Worm (Caenorhabditis elegans) whole organism, young adult: Measurements from ENCODE around the gene K05F6.10.

Source experiments
- B0035.1 ChIP-seq: sonication (generic microtip); optimal IDR thresholded peaks from 2 replicates; lab custom pipeline; 2016; ENCODE audit warnings: missing genetic modification characterization, mild to moderate bottlenecking, missing compliant biosample characterization, missing genotype, missing genetic modification reagents
- C17E4.6 ChIP-seq: fragments of 200-800 bp; sonication (Bioruptor generic); IDR thresholded peaks from 2 replicates; pipeline ENCODE4 v1.3.6; 2022; ENCODE audit warnings: missing genetic modification reagents, missing genetic modification characterization, missing compliant biosample characterization
- F33H1.4 ChIP-seq: fragments of 200-800 bp; sonication (Bioruptor generic); IDR thresholded peaks from 2 replicates; pipeline ENCODE4 v1.3.6; 2022; ENCODE audit warnings: missing genetic modification reagents, missing genetic modification characterization, missing compliant biosample characterization
- K11D2.4 ChIP-seq: fragments of 200-800 bp; sonication (Bioruptor generic); IDR thresholded peaks from 2 replicates; pipeline ENCODE4 v1.3.6; 2022; ENCODE audit warnings: missing genetic modification reagents, missing genetic modification characterization, missing compliant biosample characterization
- T07F8.4 ChIP-seq: sonication (generic microtip); optimal IDR thresholded peaks from 2 replicates; lab custom pipeline; 2016; ENCODE audit warnings: mild to moderate bottlenecking, missing genetic modification characterization, moderate library complexity, missing compliant biosample characterization
- T26A5.8 ChIP-seq: sonication (generic microtip); optimal IDR thresholded peaks from 2 replicates; lab custom pipeline; 2016; ENCODE audit warnings: missing genetic modification characterization, missing compliant biosample characterization
- Y53F4B.3 ChIP-seq: fragments of 200-800 bp; sonication (Bioruptor generic); IDR thresholded peaks from 2 replicates; pipeline ENCODE4 v1.3.6; 2022; ENCODE audit warnings: missing genetic modification reagents, missing genetic modification characterization, missing compliant biosample characterization
- Y53G8AR.9 ChIP-seq: fragments of 200-800 bp; sonication (Bioruptor generic); conservative IDR thresholded peaks from 2 replicates; pipeline ENCODE4 v1.3.6; 2022; ENCODE audit warnings: missing genetic modification reagents, missing genetic modification characterization, missing compliant biosample characterization
- Y56A3A.18 ChIP-seq: fragments of 200-800 bp; sonication (Bioruptor generic); IDR thresholded peaks from 2 replicates; pipeline ENCODE4 v1.3.6; 2022; ENCODE audit warnings: missing genetic modification reagents, missing genetic modification characterization, missing compliant biosample characterization
- Y67H2A.10 ChIP-seq: fragments of 200-800 bp; sonication (Bioruptor generic); conservative IDR thresholded peaks from 2 replicates; pipeline ENCODE4 v1.3.6; 2022; ENCODE audit warnings: missing genetic modification reagents, missing genetic modification characterization, missing compliant biosample characterization
- Y95B8A.8 ChIP-seq: fragments of 200-800 bp; sonication (Bioruptor generic); IDR thresholded peaks from 2 replicates; pipeline ENCODE4 v1.3.6; 2022; ENCODE audit warnings: missing genetic modification reagents, missing genetic modification characterization, missing compliant biosample characterization
- ama-1 ChIP-seq, 3 experiments: fragments of 150-350 bp in 1 of 3; sonication (generic microtip) in 2 of 3; optimal IDR thresholded peaks; 2 replicates each; lab custom pipeline; 2014 to 2018; ENCODE audit warnings: missing biosample characterization in 2 of 3, missing genetic modification characterization in 2 of 3, missing genetic modification reagents in 2 of 3
- bed-1 ChIP-seq: fragments of 200-800 bp; sonication (Bioruptor generic); IDR thresholded peaks from 2 replicates; pipeline ENCODE4 v1.3.6; 2022; ENCODE audit warnings: missing genetic modification reagents, missing genetic modification characterization, missing compliant biosample characterization
- bed-2 ChIP-seq: fragments of 200-800 bp; sonication (Bioruptor generic); IDR thresholded peaks from 2 replicates; pipeline ENCODE4 v1.3.6; 2022; ENCODE audit warnings: missing genetic modification reagents, missing genetic modification characterization, missing compliant biosample characterization
- ceh-100 ChIP-seq: fragments of 200-800 bp; sonication (Bioruptor generic); IDR thresholded peaks from 2 replicates; pipeline ENCODE4 v1.3.6; 2022; ENCODE audit warnings: missing genetic modification reagents, missing genetic modification characterization, missing compliant biosample characterization
- chd-7 ChIP-seq: sonication (generic microtip); optimal IDR thresholded peaks from 2 replicates; lab custom pipeline; 2016; ENCODE audit warnings: mild to moderate bottlenecking, missing genetic modification characterization, moderate library complexity, missing compliant biosample characterization
- dox-1 ChIP-seq: fragments of 200-800 bp; sonication (Bioruptor generic); IDR thresholded peaks from 2 replicates; pipeline ENCODE4 v1.3.6; 2022; ENCODE audit warnings: missing genetic modification reagents, missing genetic modification characterization, missing compliant biosample characterization
- dpl-1 ChIP-seq: fragments of 150-350 bp; optimal IDR thresholded peaks from 2 replicates; lab custom pipeline; 2014; ENCODE audit warnings: missing biosample characterization, missing genetic modification reagents, missing genetic modification characterization
- him-1 ChIP-seq: sonication (generic microtip); optimal IDR thresholded peaks from 2 replicates; lab custom pipeline; 2016; ENCODE audit warnings: missing genotype, missing genetic modification reagents, missing genetic modification characterization, missing compliant biosample characterization
- hlh-26 ChIP-seq: fragments of 200-800 bp; sonication (Bioruptor generic); conservative IDR thresholded peaks from 2 replicates; pipeline ENCODE4 v1.3.6; 2022; ENCODE audit warnings: missing genetic modification reagents, missing genetic modification characterization, missing compliant biosample characterization
- hmg-1.2 ChIP-seq: fragments of 200-800 bp; sonication (Bioruptor generic); IDR thresholded peaks from 2 replicates; pipeline ENCODE4 v1.3.6; 2022; ENCODE audit warnings: missing genetic modification reagents, missing genetic modification characterization, missing compliant biosample characterization
- hsf-1 ChIP-seq: fragments of 200-800 bp; sonication (Bioruptor generic); IDR thresholded peaks from 2 replicates; pipeline ENCODE4 v1.3.6; 2022; ENCODE audit warnings: missing genetic modification reagents, missing genetic modification characterization, missing compliant biosample characterization
- lin-26 ChIP-seq: fragments of 200-800 bp; sonication (Bioruptor generic); IDR thresholded peaks from 2 replicates; pipeline ENCODE4 v1.3.6; 2022; ENCODE audit warnings: missing genetic modification reagents, missing genetic modification characterization, missing compliant biosample characterization
- lin-40 ChIP-seq: sonication (generic microtip); optimal IDR thresholded peaks from 2 replicates; lab custom pipeline; 2016; ENCODE audit warnings: missing genetic modification characterization, mild to moderate bottlenecking, missing compliant biosample characterization, missing genotype, missing genetic modification reagents
- lsy-27 ChIP-seq: sonication (generic microtip); optimal IDR thresholded peaks from 2 replicates; lab custom pipeline; 2017; ENCODE audit warnings: missing genetic modification characterization, mild to moderate bottlenecking, missing compliant biosample characterization, antibody characterized with exemption, missing genotype, borderline replicate concordance; ENCODE audit not compliant: insufficient read depth
- madf-10 ChIP-seq: sonication (generic microtip); optimal IDR thresholded peaks from 2 replicates; lab custom pipeline; 2016; ENCODE audit warnings: mild to moderate bottlenecking, missing genetic modification characterization, missing compliant biosample characterization
- mel-28 ChIP-seq: sonication (generic microtip); optimal IDR thresholded peaks from 2 replicates; lab custom pipeline; 2016; ENCODE audit warnings: borderline replicate concordance, mild to moderate bottlenecking, missing genetic modification characterization, missing compliant biosample characterization
- nfya-1 ChIP-seq: sonication (generic microtip); optimal IDR thresholded peaks from 2 replicates; lab custom pipeline; 2017; ENCODE audit warnings: antibody characterized with exemption, missing compliant biosample characterization, missing genetic modification characterization, borderline replicate concordance; ENCODE audit not compliant: insufficient read depth
- nhr-80 ChIP-seq: sonication (generic microtip); optimal IDR thresholded peaks from 2 replicates; lab custom pipeline; 2016; ENCODE audit warnings: missing genetic modification characterization, missing compliant biosample characterization
- pbrm-1 ChIP-seq: fragments of 200-800 bp; sonication (Bioruptor generic); IDR thresholded peaks from 2 replicates; pipeline ENCODE4 v1.3.6; 2022; ENCODE audit warnings: missing genetic modification reagents, missing genetic modification characterization, missing compliant biosample characterization
- rpc-1 ChIP-seq, 2 experiments: fragments of 150-350 bp in 1 of 2; sonication (generic microtip) in 1 of 2; optimal IDR thresholded peaks; 2 replicates each; lab custom pipeline; 2014 to 2018; ENCODE audit warnings: missing biosample characterization in 1 of 2, missing genetic modification characterization in 1 of 2, missing genetic modification reagents in 1 of 2, missing genotype in 1 of 2
- sdz-38 ChIP-seq: sonication (generic microtip); optimal IDR thresholded peaks from 2 replicates; lab custom pipeline; 2016; ENCODE audit warnings: missing genotype, missing genetic modification characterization, missing compliant biosample characterization
- tbp1 ChIP-seq: fragments of 200-800 bp; sonication (Bioruptor generic); optimal IDR thresholded peaks from 2 replicates; lab custom pipeline; 2018; ENCODE audit warnings: mild to moderate bottlenecking, missing genetic modification characterization, missing compliant biosample characterization
- xnd-1 ChIP-seq: sonication (generic microtip); optimal IDR thresholded peaks from 2 replicates; lab custom pipeline; 2016; ENCODE audit warnings: missing genotype, missing genetic modification reagents, missing genetic modification characterization, missing compliant biosample characterization
- ztf-28 ChIP-seq: fragments of 200-800 bp; sonication (Bioruptor generic); IDR thresholded peaks from 2 replicates; pipeline ENCODE4 v1.3.6; 2022; ENCODE audit warnings: missing genetic modification reagents, missing genetic modification characterization, missing compliant biosample characterization

The K05F6.10 gene

DNA sequence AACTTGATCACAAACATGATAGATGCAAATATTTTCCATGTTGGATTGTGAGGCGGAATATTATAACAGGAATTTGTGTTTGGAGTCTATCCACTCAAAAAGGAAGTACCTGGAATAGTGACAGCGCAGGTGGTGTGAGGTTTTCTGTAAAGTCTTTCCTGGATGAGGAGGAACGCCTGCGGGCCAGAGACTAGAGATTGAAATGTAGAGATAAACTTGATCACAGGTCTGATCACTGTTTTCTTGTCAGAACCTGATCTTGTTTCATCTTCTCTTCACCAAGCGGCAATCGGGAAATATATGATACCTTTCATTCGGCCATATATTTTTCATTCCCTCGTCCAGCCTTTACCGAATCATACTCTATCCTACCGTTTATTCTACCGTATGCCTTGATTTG lies 10.4 kb upstream of the K05F6.10 start, which contains the start of gene T07H3.8 (continued):
- TF ChIP-seq Y53G8AR.9 (GFP tag; lab: Robert Waterston, UW) (no peak), hsf-1 (GFP tag; lab: Robert Waterston, UW) (no peak), ceh-100 (no peak), K11D2.4 (GFP tag; lab: Robert Waterston, UW) (no peak)
- TF ChIP-seq, all 124 proteins: peak for 0

- no peak for TF ChIP-seq tbp1 (GFP tag; lab: Kevin White, UChicago)
- no peak for TF ChIP-seq mel-28 (tag; lab: Kevin White, UChicago)
- no peak for TF ChIP-seq lin-40 (tag; lab: Kevin White, UChicago)
- no peak for TF ChIP-seq rpc-1 (optimal IDR thresholded peaks at IDR 0.05; lab: Kevin White, UChicago)
- TF ChIP-seq rpc-1 (tag; optimal IDR thresholded peaks at IDR 0.05; lab: Kevin White, UChicago), result no peak
- no peak for TF ChIP-seq T26A5.8 (tag; lab: Kevin White, UChicago)
- TF ChIP-seq ama-1 (optimal IDR thresholded peaks at IDR 0.05; lab: Kevin White, UChicago), result no peak
- TF ChIP-seq ama-1 (GFP tag; optimal IDR thresholded peaks at IDR 0.05; lab: Kevin White, UChicago), result no peak
- no peak for TF ChIP-seq bed-2 (GFP tag; lab: Robert Waterston, UW)
These were observed 8.2 kb upstream of the K05F6.10 start, which contains the start of gene clec-21 for ce11 chrII:1584140-1584539. Gene clec-21 (minus strand): TSS chrII:1584240.

DNA sequence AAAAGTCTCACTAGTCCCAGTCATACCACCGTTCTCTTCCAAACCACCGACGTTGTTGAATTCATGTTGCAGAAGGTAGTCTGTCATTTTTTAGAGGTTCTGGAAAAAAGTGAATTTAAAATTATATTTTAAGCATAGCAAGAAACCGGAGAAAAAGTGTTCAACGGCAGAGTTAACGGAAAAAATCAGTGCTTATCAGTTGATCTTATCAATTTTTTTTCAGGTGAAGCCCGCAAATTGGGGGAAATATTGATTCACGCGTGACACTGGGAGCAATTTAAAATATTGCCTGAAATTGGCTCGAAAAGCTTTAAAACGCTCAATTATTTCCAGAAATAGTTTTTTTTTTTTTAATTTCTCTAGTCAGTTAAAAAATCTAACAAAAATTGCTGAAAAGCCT lies 4.0 kb upstream of the K05F6.10 start, which contains the start of gene math-38:
TSS of gene math-38 (minus strand) at position 101 of the 400 bp plus-strand sequence.
- TF ChIP-seq B0035.1 (tag; lab: Kevin White, UChicago), result no peak
- no peak for TF ChIP-seq hmg-1.2 (GFP tag; lab: Robert Waterston, UW)
- no peak for TF ChIP-seq Y53F4B.3 (GFP tag; lab: Robert Waterston, UW)
- TF ChIP-seq nhr-80 (tag; lab: Kevin White, UChicago), result peak; percentile 22
- TF ChIP-seq pbrm-1 (GFP tag; lab: Robert Waterston, UW), result no peak
- no peak for TF ChIP-seq bed-2 (GFP tag; lab: Robert Waterston, UW)
- no peak for TF ChIP-seq dpl-1 (GFP tag; lab: Kevin White, UChicago)

DNA sequence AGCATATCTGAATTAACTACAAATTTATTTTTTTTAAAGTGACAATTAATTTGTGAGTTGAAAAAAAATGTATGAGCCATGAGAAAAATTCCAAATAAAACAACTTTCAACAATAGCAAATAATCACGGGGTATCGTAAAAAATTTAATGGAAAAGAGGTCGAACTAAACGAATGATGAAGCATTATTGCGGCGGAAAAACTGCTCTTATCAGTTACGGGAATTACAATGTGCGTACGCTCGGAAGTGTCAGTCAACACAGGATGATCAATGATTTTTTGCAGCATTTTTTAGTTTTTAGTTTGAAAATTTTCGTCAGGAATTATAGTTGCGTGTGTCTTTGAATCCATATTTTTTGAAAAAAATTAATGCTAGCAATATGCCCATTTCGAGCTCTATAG lies 842 bp upstream of the K05F6.10 start:
- TF ChIP-seq dox-1 (GFP tag; lab: Robert Waterston, UW) (peak; percentile 38; the same call in 1 of the 2 replicates), nhr-80 (tag; lab: Kevin White, UChicago) (peak; percentile 72), Y95B8A.8 (GFP tag; lab: Robert Waterston, UW) (no peak), xnd-1 (tag; lab: Kevin White, UChicago) (no peak)

ce11 chrII:1571032-1571431 lies 4.9 kb downstream of the K05F6.10 start, which contains the start of gene fbxb-46:
Gene fbxb-46 (minus strand): TSS chrII:1571132.
- TF ChIP-seq bed-1 (GFP tag; lab: Robert Waterston, UW) (no peak), Y56A3A.18 (no peak), ztf-28 (GFP tag; lab: Robert Waterston, UW) (no peak), hlh-26 (GFP tag; lab: Robert Waterston, UW) (no peak), madf-10 (tag; lab: Kevin White, UChicago) (no peak), sdz-38 (tag; lab: Kevin White, UChicago) (no peak), T07F8.4 (tag; lab: Kevin White, UChicago) (no peak), C17E4.6 (GFP tag; lab: Robert Waterston, UW) (no peak), nfya-1 (tag; lab: Kevin White, UChicago) (no peak)

ce11 chrII:1568214-1568613 lies 7.7 kb downstream of the K05F6.10 start, which contains the start of gene fbxb-49:
Gene fbxb-49 (plus strand): TSS chrII:1568514.
- no peak for TF ChIP-seq chd-7 (tag; lab: Kevin White, UChicago)
- no peak for TF ChIP-seq F33H1.4 (GFP tag; lab: Robert Waterston, UW)
- TF ChIP-seq him-1 (tag; lab: Kevin White, UChicago), result no peak
- TF ChIP-seq lin-26 (GFP tag; lab: Robert Waterston, UW), result no peak
- no peak for TF ChIP-seq hmg-1.2 (GFP tag; lab: Robert Waterston, UW)
- no peak for TF ChIP-seq Y67H2A.10 (GFP tag; lab: Robert Waterston, UW)
- no peak for TF ChIP-seq bed-2 (GFP tag; lab: Robert Waterston, UW)
- no peak for TF ChIP-seq lsy-27 (tag; lab: Kevin White, UChicago)
- TF ChIP-seq Y53F4B.3 (GFP tag; lab: Robert Waterston, UW), result no peak
